Fruit fly (Drosophila melanogaster) whole organism, prepupa: Measurements from ENCODE around the gene CG17633.

Experiments used
- Blimp-1 ChIP-seq: fragments of 200-800 bp; sonication (Bioruptor generic); optimal IDR thresholded peaks from 3 replicates; lab custom pipeline; 2017; ENCODE audit warnings: missing biosample characterization, missing genetic modification characterization, mild to moderate bottlenecking, moderate library complexity, missing genetic modification reagents
- CG10631 ChIP-seq: fragments of 200-800 bp; sonication (Bioruptor generic); optimal IDR thresholded peaks from 2 replicates; lab custom pipeline; 2016; ENCODE audit warnings: missing biosample characterization, missing genetic modification characterization
- CG10669 ChIP-seq: fragments of 200-800 bp; sonication (Bioruptor generic); optimal IDR thresholded peaks from 3 replicates; lab custom pipeline; 2018; ENCODE audit warnings: missing biosample characterization, mild to moderate bottlenecking, missing genetic modification characterization, moderate library complexity
- CG11294 ChIP-seq: fragments of 200-800 bp; sonication (Bioruptor generic); IDR thresholded peaks from 2 replicates; pipeline ENCODE4 v1.3.6; 2022; ENCODE audit warnings: missing biosample characterization, missing genetic modification characterization
- CG11762 ChIP-seq: fragments of 200-800 bp; sonication (Bioruptor generic); optimal IDR thresholded peaks from 3 replicates; lab custom pipeline; 2016; ENCODE audit warnings: missing biosample characterization, missing genetic modification characterization; ENCODE audit not compliant: insufficient read depth
- CG11902 ChIP-seq: fragments of 200-800 bp; sonication (Bioruptor generic); optimal IDR thresholded peaks from 3 replicates; lab custom pipeline; 2016; ENCODE audit warnings: missing biosample characterization, missing genetic modification characterization
- CG15336 ChIP-seq: fragments of 200-800 bp; sonication (Bioruptor generic); IDR thresholded peaks from 2 replicates; pipeline ENCODE4 v1.3.6; 2022; ENCODE audit warnings: missing biosample characterization, missing genetic modification characterization
- CG1621 ChIP-seq: fragments of 200-800 bp; sonication (Bioruptor generic); optimal IDR thresholded peaks from 3 replicates; lab custom pipeline; 2018; ENCODE audit warnings: missing biosample characterization, mild to moderate bottlenecking, missing genetic modification characterization
- CG16779 ChIP-seq: fragments of 200-800 bp; sonication (Bioruptor generic); optimal IDR thresholded peaks from 3 replicates; lab custom pipeline; 2017; ENCODE audit warnings: missing biosample characterization, mild to moderate bottlenecking, missing genetic modification characterization
- CG3032 ChIP-seq: fragments of 200-800 bp; optimal IDR thresholded peaks from 2 replicates; lab custom pipeline; 2019; ENCODE audit warnings: missing biosample characterization, mild to moderate bottlenecking, missing genetic modification characterization, moderate library complexity
- CG4318 ChIP-seq: fragments of 200-800 bp; sonication (Bioruptor generic); optimal IDR thresholded peaks from 3 replicates; lab custom pipeline; 2017; ENCODE audit warnings: missing biosample characterization, mild to moderate bottlenecking, missing genetic modification characterization
- CG6163 ChIP-seq: fragments of 200-800 bp; sonication (Bioruptor generic); IDR thresholded peaks from 3 replicates; pipeline ENCODE4 v1.3.6; 2022; ENCODE audit warnings: missing biosample characterization, missing genetic modification characterization
- CG6276 ChIP-seq: fragments of 200-800 bp; sonication (Bioruptor generic); optimal IDR thresholded peaks from 2 replicates; lab custom pipeline; 2017; ENCODE audit warnings: missing biosample characterization, mild to moderate bottlenecking, missing genetic modification characterization
- CG6808 ChIP-seq: fragments of 200-800 bp; sonication (Bioruptor generic); optimal IDR thresholded peaks from 3 replicates; lab custom pipeline; 2017; ENCODE audit warnings: missing biosample characterization, missing genetic modification characterization, mild to moderate bottlenecking, moderate library complexity, missing genetic modification reagents
- CG6854 ChIP-seq: fragments of 200-800 bp; sonication (Bioruptor generic); optimal IDR thresholded peaks from 2 replicates; lab custom pipeline; 2017; ENCODE audit warnings: missing biosample characterization, mild to moderate bottlenecking, missing genetic modification characterization
- CG7368 ChIP-seq: fragments of 200-800 bp; sonication (Bioruptor generic); optimal IDR thresholded peaks from 3 replicates; lab custom pipeline; 2016; ENCODE audit warnings: missing biosample characterization, missing genetic modification characterization
- CG8119 ChIP-seq: fragments of 200-800 bp; sonication (Bioruptor generic); IDR thresholded peaks from 3 replicates; pipeline ENCODE4 v1.3.6; 2022; ENCODE audit warnings: missing biosample characterization, missing genetic modification characterization
- CG8632 ChIP-seq: fragments of 200-800 bp; sonication (Bioruptor generic); optimal IDR thresholded peaks from 3 replicates; lab custom pipeline; 2016; ENCODE audit warnings: missing biosample characterization, missing genetic modification characterization
- Eip75B ChIP-seq: fragments of 200-800 bp; sonication (Bioruptor generic); optimal IDR thresholded peaks from 3 replicates; lab custom pipeline; 2016; ENCODE audit warnings: missing biosample characterization, missing genetic modification characterization
- Eip78C ChIP-seq: fragments of 200-800 bp; sonication (Bioruptor generic); peaks from one replicate; lab custom pipeline; 2016; ENCODE audit warnings: missing biosample characterization, missing genetic modification characterization
- Gug ChIP-seq: fragments of 200-800 bp; sonication (Bioruptor generic); IDR thresholded peaks from 2 replicates; pipeline ENCODE4 v1.3.6; 2022; ENCODE audit warnings: missing biosample characterization, missing genetic modification characterization
- Hr39 ChIP-seq: fragments of 200-800 bp; sonication (Bioruptor generic); optimal IDR thresholded peaks from 2 replicates; lab custom pipeline; 2016; ENCODE audit warnings: missing biosample characterization, missing genetic modification characterization
- Hr4 ChIP-seq: fragments of 200-800 bp; sonication (Bioruptor generic); optimal IDR thresholded peaks from 3 replicates; lab custom pipeline; 2016; ENCODE audit warnings: missing biosample characterization, missing genetic modification characterization
- Met ChIP-seq: fragments of 200-800 bp; sonication (Bioruptor generic); optimal IDR thresholded peaks from 3 replicates; lab custom pipeline; 2016; ENCODE audit warnings: missing biosample characterization, missing genetic modification characterization
- OdsH ChIP-seq: fragments of 200-800 bp; sonication (Bioruptor generic); optimal IDR thresholded peaks from 3 replicates; lab custom pipeline; 2016; ENCODE audit warnings: missing biosample characterization, missing genetic modification characterization
- Smox ChIP-seq: fragments of 200-800 bp; sonication (Bioruptor generic); optimal IDR thresholded peaks from 3 replicates; lab custom pipeline; 2016; ENCODE audit warnings: missing biosample characterization, missing genetic modification characterization
- Sox102F ChIP-seq: fragments of 200-800 bp; sonication (Bioruptor generic); optimal IDR thresholded peaks from 2 replicates; lab custom pipeline; 2016; ENCODE audit warnings: missing biosample characterization, mild to moderate bottlenecking, missing genetic modification characterization
- Sox14 ChIP-seq: fragments of 200-800 bp; sonication (Bioruptor generic); optimal IDR thresholded peaks from 3 replicates; lab custom pipeline; 2016; ENCODE audit warnings: missing biosample characterization, missing genetic modification characterization
- cyc ChIP-seq: fragments of 200-800 bp; sonication (Bioruptor generic); optimal IDR thresholded peaks from 3 replicates; lab custom pipeline; 2016; ENCODE audit warnings: missing biosample characterization, missing genetic modification characterization
- dsx ChIP-seq: fragments of 200-800 bp; optimal IDR thresholded peaks from 3 replicates; lab custom pipeline; 2019; ENCODE audit warnings: missing biosample characterization, mild to moderate bottlenecking, missing genetic modification characterization, moderate library complexity; ENCODE audit not compliant: poor library complexity, severe bottlenecking
- eg ChIP-seq: fragments of 200-800 bp; sonication (Bioruptor generic); IDR thresholded peaks from 3 replicates; pipeline ENCODE4 v1.3.6; 2022; ENCODE audit warnings: missing biosample characterization, missing genetic modification characterization
- esn ChIP-seq: fragments of 200-800 bp; sonication (Bioruptor generic); optimal IDR thresholded peaks from 2 replicates; lab custom pipeline; 2016; ENCODE audit warnings: missing biosample characterization, mild to moderate bottlenecking, missing genetic modification characterization, moderate library complexity
- fd59A ChIP-seq: fragments of 200-800 bp; sonication (Bioruptor generic); optimal IDR thresholded peaks from 2 replicates; lab custom pipeline; 2017; ENCODE audit warnings: missing biosample characterization, mild to moderate bottlenecking, missing genetic modification characterization, missing genetic modification reagents
- fd85E ChIP-seq: fragments of 200-800 bp; sonication (Bioruptor generic); optimal IDR thresholded peaks from 3 replicates; lab custom pipeline; 2016; ENCODE audit warnings: missing biosample characterization, missing genetic modification characterization
- fkh ChIP-seq: fragments of 200-800 bp; sonication (Bioruptor generic); optimal IDR thresholded peaks from 3 replicates; lab custom pipeline; 2017; ENCODE audit warnings: missing biosample characterization, mild to moderate bottlenecking, missing genetic modification characterization, moderate library complexity
- lz ChIP-seq: fragments of 200-800 bp; sonication (Bioruptor generic); optimal IDR thresholded peaks from 3 replicates; lab custom pipeline; 2016; ENCODE audit warnings: missing biosample characterization, missing genetic modification characterization
- net ChIP-seq: fragments of 200-800 bp; sonication (Bioruptor generic); optimal IDR thresholded peaks from 3 replicates; lab custom pipeline; 2016; ENCODE audit warnings: missing biosample characterization, missing genetic modification characterization
- salr ChIP-seq, 2 experiments: fragments of 200-800 bp; sonication (Bioruptor generic); optimal IDR thresholded peaks; 3 replicates each; lab custom pipeline; 2016 to 2018; ENCODE audit warnings: missing biosample characterization in 2 of 2, missing genetic modification characterization in 2 of 2, mild to moderate bottlenecking in 1 of 2
- ss ChIP-seq, 2 experiments: fragments of 200-800 bp; sonication (Bioruptor generic); optimal IDR thresholded peaks; 2 replicates in 1 of 2; 3 replicates in 1 of 2; lab custom pipeline; 2017 to 2018; ENCODE audit warnings: mild to moderate bottlenecking in 2 of 2, missing biosample characterization in 2 of 2, missing genetic modification characterization in 2 of 2, moderate library complexity in 1 of 2
- svp ChIP-seq: fragments of 200-800 bp; sonication (Bioruptor generic); peaks from one replicate; lab custom pipeline; 2016; ENCODE audit warnings: missing biosample characterization, missing genetic modification characterization
- vri ChIP-seq: fragments of 200-800 bp; sonication (Bioruptor generic); optimal IDR thresholded peaks from 3 replicates; lab custom pipeline; 2016; ENCODE audit warnings: missing biosample characterization, mild to moderate bottlenecking, missing genetic modification characterization

The CG17633 gene

dm6 chr2L:9768735-9769134 lies at the start of gene CG17633:
TSS of gene CG17633 (plus strand) at chr2L:9769060.
- TF ChIP-seq CG10669 (GFP tag; lab: Kevin White, UChicago), result no peak
- no peak for TF ChIP-seq CG11294 (GFP tag; lab: Robert Waterston, UW)
- no peak for TF ChIP-seq esn (GFP tag; lab: Kevin White, UChicago)
- TF ChIP-seq Eip78C, result no peak
- TF ChIP-seq Hr4, result no peak
- TF ChIP-seq OdsH (GFP tag; lab: Kevin White, UChicago), result no peak
- no peak for TF ChIP-seq CG10631 (GFP tag; lab: Kevin White, UChicago)
- no peak for TF ChIP-seq Smox (GFP tag; lab: Kevin White, UChicago)
- TF ChIP-seq CG6276 (GFP tag; lab: Kevin White, UChicago), result no peak
- no peak for TF ChIP-seq CG8119 (GFP tag; lab: Robert Waterston, UW)
- no peak for TF ChIP-seq CG4318

- no peak for TF ChIP-seq CG3032
- TF ChIP-seq Hr39 (GFP tag; lab: Kevin White, UChicago), result no peak
- no peak for TF ChIP-seq salr (GFP tag; optimal IDR thresholded peaks at IDR 0.05; lab: Kevin White, UChicago)
- TF ChIP-seq Smox (GFP tag; lab: Kevin White, UChicago), result no peak
- TF ChIP-seq CG16779 (tag; lab: Kevin White, UChicago), result no peak
- TF ChIP-seq Eip75B (GFP tag; lab: Kevin White, UChicago), result no peak
- no peak for TF ChIP-seq CG11902
- TF ChIP-seq esn (GFP tag; lab: Kevin White, UChicago), result no peak
- no peak for TF ChIP-seq vri
- no peak for TF ChIP-seq svp
- TF ChIP-seq net (GFP tag; lab: Kevin White, UChicago), result no peak
- TF ChIP-seq dsx (GFP tag; lab: Kevin White, UChicago), result no peak
- no peak for TF ChIP-seq cyc (GFP tag; lab: Kevin White, UChicago)
These were observed 40.1 kb upstream of the CG17633 start for dm6 chr2L:9728791-9729190.

- TF ChIP-seq ss (GFP tag; optimal IDR thresholded peaks at IDR 0.05; lab: Kevin White, UChicago) (peak in 1 of 2 experiments; percentile 3), Eip78C (peak; percentile 36), Blimp-1 (GFP tag; lab: Kevin White, UChicago) (no peak), svp (peak; percentile 93), esn (GFP tag; lab: Kevin White, UChicago) (no peak)
These were observed 39.1 kb upstream of the CG17633 start, which contains the start of gene CG13116 for dm6 chr2L:9729618-9730284. TSS of gene CG13116 (plus strand) at chr2L:9729940.

dm6 chr2L:9731269-9731668 lies 37.6 kb upstream of the CG17633 start:
- peak; percentile 85 for TF ChIP-seq svp
- no peak for TF ChIP-seq Hr39 (GFP tag; lab: Kevin White, UChicago)
- TF ChIP-seq CG1621 (tag; lab: Kevin White, UChicago), result peak; percentile 3

DNA sequence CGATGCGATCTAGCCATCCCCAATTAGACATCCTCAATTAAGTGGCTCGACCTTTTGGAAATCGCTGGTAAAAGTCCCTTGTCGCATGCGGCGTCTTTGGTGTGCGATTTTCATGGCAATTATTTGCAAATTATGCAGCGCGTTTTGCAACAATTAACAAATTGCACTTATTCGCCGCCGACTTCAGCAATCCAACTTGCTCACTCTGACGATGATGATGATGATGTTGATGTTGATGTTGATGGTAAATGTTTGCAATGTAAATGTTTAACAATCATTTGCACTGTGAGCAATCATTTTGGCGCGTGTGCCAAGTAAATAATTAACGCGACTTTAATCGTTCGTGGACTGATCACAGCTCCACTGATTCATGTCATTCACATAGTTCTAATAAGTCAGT lies 34.7 kb upstream of the CG17633 start:
- peak; percentile 37 for TF ChIP-seq CG7368 (GFP tag; lab: Kevin White, UChicago)
- TF ChIP-seq CG6276 (GFP tag; lab: Kevin White, UChicago), result no peak
- no peak for TF ChIP-seq CG11294 (GFP tag; lab: Robert Waterston, UW)
- TF ChIP-seq OdsH (GFP tag; lab: Kevin White, UChicago), result no peak
- TF ChIP-seq fd85E (GFP tag; lab: Kevin White, UChicago), result no peak
- TF ChIP-seq CG6808 (GFP tag; lab: Kevin White, UChicago), result no peak
- TF ChIP-seq Met (GFP tag; lab: Kevin White, UChicago), result no peak
- no peak for TF ChIP-seq Sox102F
- TF ChIP-seq Eip75B (GFP tag; lab: Kevin White, UChicago), result no peak
- TF ChIP-seq lz (GFP tag; lab: Kevin White, UChicago), result no peak
- TF ChIP-seq Gug (GFP tag; lab: Robert Waterston, UW), result no peak
- TF ChIP-seq net (GFP tag; lab: Kevin White, UChicago), result no peak
- TF ChIP-seq esn (GFP tag; lab: Kevin White, UChicago), result no peak
- no peak for TF ChIP-seq fd59A
- TF ChIP-seq CG11762 (GFP tag; lab: Kevin White, UChicago), result no peak
- TF ChIP-seq eg (GFP tag; lab: Robert Waterston, UW), result 0 out of 3 replicates have a peak, but pooled peaks have one; percentile 21
- peak; percentile 25 for TF ChIP-seq CG6854 (GFP tag; lab: Kevin White, UChicago)
- peak; percentile 44; the same call in 1 of the 3 replicates for TF ChIP-seq CG6163 (GFP tag; lab: Robert Waterston, UW)
- peak; percentile 21 for TF ChIP-seq CG8632
- no peak for TF ChIP-seq CG11902
- TF ChIP-seq CG10669 (GFP tag; lab: Kevin White, UChicago), result peak; percentile 20
- TF ChIP-seq CG1621 (tag; lab: Kevin White, UChicago), result peak; percentile 26
- no peak for TF ChIP-seq Sox14 (GFP tag; lab: Kevin White, UChicago)
- TF ChIP-seq CG15336 (GFP tag; lab: Robert Waterston, UW), result no peak
- no peak for TF ChIP-seq fkh
